Fruit fly (Drosophila melanogaster): ENCODE measurements around the gene CG6999.
A peak's percentile ranks its signal among the peaks of the same experiment; 100 is the strongest.

CG6999 gene

dm6 chrX:9060078-9060477, 28.1 kb upstream of the CG6999 start (continued):
- TF ChIP-seq CG17186 (GFP tag; optimal IDR thresholded peaks at IDR 0.05) (no peak), repo (GFP tag; optimal IDR thresholded peaks at IDR 0.05) (peak; percentile 24), crc (GFP tag; optimal IDR thresholded peaks at IDR 0.05) (no peak), CG5953 (GFP tag; IDR thresholded peaks at IDR 0.05) (no peak), gro (GFP tag; optimal IDR thresholded peaks at IDR 0.05) (no peak), CG2202 (tag; optimal IDR thresholded peaks at IDR 0.05) (peak; percentile 19), tap (tag; optimal IDR thresholded peaks at IDR 0.05) (peak; percentile 85), Ada2b (GFP tag; IDR thresholded peaks at IDR 0.05) (peak; percentile 83), gce (GFP tag; IDR thresholded peaks at IDR 0.05) (peak; percentile 46; the same call in 1 of the 3 replicates), CG10321 (GFP tag; IDR thresholded peaks at IDR 0.05) (no peak), Med (GFP tag) (peak; percentile 89), CG7556 (GFP tag; optimal IDR thresholded peaks at IDR 0.05) (peak; percentile 66), Atf3 (GFP tag; optimal IDR thresholded peaks at IDR 0.05) (peak; percentile 8), Hr51 (GFP tag; optimal IDR thresholded peaks at IDR 0.05) (peak; percentile 11 to 89), CG14710 (tag; optimal IDR thresholded peaks at IDR 0.05) (peak; percentile 43), CG16813 (GFP tag; IDR thresholded peaks at IDR 0.05; ENCODE audit: partially characterized antibody) (no peak), Neu2 (GFP tag; optimal IDR thresholded peaks at IDR 0.05; ENCODE audit: borderline replicate concordance) (no peak), Eip74EF (GFP tag; optimal IDR thresholded peaks at IDR 0.05) (peak in 1 of 2 experiments; percentile 50), lilli (GFP tag; optimal IDR thresholded peaks at IDR 0.05) (peak; percentile 53), CG17802 (tag; optimal IDR thresholded peaks at IDR 0.05) (peak; percentile 46), CG9215 (GFP tag; IDR thresholded peaks at IDR 0.05) (no peak), Bteb2 (GFP tag; optimal IDR thresholded peaks at IDR 0.05) (peak; percentile 3), hkb (optimal IDR thresholded peaks at IDR 0.05) (no peak), hkb (GFP tag; IDR thresholded peaks at IDR 0.05) (peak; percentile 87), schlank (tag; optimal IDR thresholded peaks at IDR 0.05) (peak; percentile 21), rib (GFP tag; IDR thresholded peaks at IDR 0.05) (no peak), kah (GFP tag; optimal IDR thresholded peaks at IDR 0.05) (peak; percentile 61), Jarid2 (GFP tag; optimal IDR thresholded peaks at IDR 0.05) (peak; percentile 19), CG11504 (tag; optimal IDR thresholded peaks at IDR 0.05) (peak; percentile 87), CG9876 (GFP tag; optimal IDR thresholded peaks at IDR 0.05) (no peak), Gsc (GFP tag; IDR thresholded peaks at IDR 0.05) (no peak), Hand (GFP tag; optimal IDR thresholded peaks at IDR 0.05) (no peak), hbn (GFP tag; IDR thresholded peaks at IDR 0.05; ENCODE audit: partially characterized antibody) (no peak), CG10209 (GFP tag; optimal IDR thresholded peaks at IDR 0.05) (peak; percentile 68), Taf1 (GFP tag; IDR thresholded peaks at IDR 0.05) (no peak), zen (tag; optimal IDR thresholded peaks at IDR 0.05) (peak; percentile 24), luna (GFP tag; optimal IDR thresholded peaks at IDR 0.05) (no peak), fru (optimal IDR thresholded peaks at IDR 0.05) (no peak), CG11695 (GFP tag; IDR thresholded peaks at IDR 0.05) (peak; percentile 78), CG15601 (tag; optimal IDR thresholded peaks at IDR 0.05) (peak; percentile 68), Xbp1 (GFP tag; optimal IDR thresholded peaks at IDR 0.05) (peak; percentile 71), lmd (GFP tag; IDR thresholded peaks at IDR 0.05) (peak; percentile 76), Fer3 (tag; optimal IDR thresholded peaks at IDR 0.05) (peak; percentile 77)

Data from whole organism, embryonic.